Fruit fly (Drosophila melanogaster) Kc167 (cell line): ENCODE measurements around the gene CG4911.

ENCODE experiments used
- Myc ChIP-seq: fragments of >200 bp; optimal IDR thresholded peaks from 2 replicates; lab custom pipeline; 2017; ENCODE audit warnings: missing external identifiers
- Sin3A ChIP-seq: fragments of >200 bp; optimal IDR thresholded peaks from 2 replicates; lab custom pipeline; 2018; ENCODE audit warnings: missing external identifiers
- h ChIP-seq: fragments of >200 bp; optimal IDR thresholded peaks from 3 replicates; lab custom pipeline; 2018; ENCODE audit warnings: missing external identifiers
- psq ChIP-seq: fragments of >200 bp; optimal IDR thresholded peaks from 2 replicates; lab custom pipeline; 2017; ENCODE audit warnings: missing external identifiers

DNA sequence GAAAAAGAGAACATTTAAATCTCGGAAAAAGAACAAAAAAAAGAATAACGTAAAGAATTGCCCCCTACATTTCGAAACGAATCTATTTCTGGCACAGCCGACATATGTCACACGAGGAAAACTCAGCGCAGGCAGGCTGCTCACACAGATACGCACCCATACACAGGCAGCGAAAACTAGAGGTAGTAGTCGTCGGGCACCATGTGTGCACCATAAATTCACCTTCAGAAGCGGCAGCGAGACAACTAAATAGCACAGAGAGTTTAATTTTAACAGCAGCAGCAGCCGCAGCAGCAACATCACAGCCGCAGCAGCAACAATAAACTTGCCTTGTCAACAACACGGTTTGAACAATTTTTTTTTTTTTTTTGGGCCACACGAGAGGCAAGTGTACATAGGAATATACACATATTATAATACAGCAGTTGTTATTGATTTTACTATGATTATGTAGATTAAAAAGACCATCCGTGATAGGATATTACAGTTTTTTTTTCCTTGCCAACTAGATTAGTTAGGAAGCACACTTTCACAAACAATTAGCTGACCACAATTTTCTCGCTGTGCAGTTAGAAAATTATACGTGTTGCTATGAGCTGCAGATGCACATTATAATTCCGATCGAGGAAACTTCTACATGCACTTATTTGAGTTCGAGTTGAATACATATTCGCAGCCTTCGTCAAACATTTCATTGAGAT, 41.2 kb upstream of the CG4911 start:
- no peak for TF ChIP-seq Myc (lab: Kevin White, UChicago)
- no peak for TF ChIP-seq psq (lab: Kevin White, UChicago)
- TF ChIP-seq h (lab: Kevin White, UChicago): no peak
- no peak for TF ChIP-seq Sin3A
